Fruit fly (Drosophila melanogaster) S2 (cell line): ENCODE data around the gene CG31663.

Source experiments
- CG8478 ChIP-seq: fragments of >200 bp; optimal IDR thresholded peaks from 2 replicates; lab custom pipeline; 2018
- CTCF ChIP-seq, 2 experiments: fragments of >200 bp; optimal IDR thresholded peaks; 2 replicates each; lab custom pipeline; 2018

DNA sequence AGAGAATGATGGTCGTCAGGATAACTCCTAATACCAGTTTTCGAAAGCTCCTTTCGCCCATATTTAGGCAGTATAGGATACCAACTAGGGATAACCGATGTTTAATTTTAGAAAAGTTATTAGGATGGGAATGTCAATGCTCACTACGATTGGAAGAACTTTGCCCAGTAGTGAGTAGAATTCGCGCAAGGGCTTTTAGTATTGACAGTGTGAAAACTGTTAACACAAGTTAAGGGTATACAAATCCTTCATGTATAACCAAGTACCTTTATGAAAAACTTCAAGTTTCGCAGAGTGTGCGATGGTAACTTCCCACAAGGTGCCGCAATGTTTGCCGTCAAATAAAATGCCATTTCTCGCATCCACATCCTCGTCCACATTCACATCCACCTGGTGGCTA is 58.0 kb downstream of the CG31663 start, which contains the start of gene CG31933:
- TF ChIP-seq CG8478 = no peak
- TF ChIP-seq CTCF (optimal IDR thresholded peaks at IDR 0.05; lab: Kevin White, UChicago) = no peak
